Worm (Caenorhabditis elegans): Measurements from ENCODE around the gene ttr-43.

The ttr-43 gene

ce11 chrV:12540739-12541138, 49.8 kb downstream of the ttr-43 start, which contains the start of gene F45D3.2:
TSS of gene F45D3.2 (plus strand) at chrV:12541039.
- TF ChIP-seq ceh-40 (GFP tag; IDR thresholded peaks at IDR 0.05) = no peak
- TF ChIP-seq somi-1 (GFP tag; optimal IDR thresholded peaks at IDR 0.05) = no peak
- no peak for TF ChIP-seq Y67H2A.10 (GFP tag; conservative IDR thresholded peaks at IDR 0.05)
- TF ChIP-seq ztf-25 (GFP tag; IDR thresholded peaks at IDR 0.05) = no peak
- TF ChIP-seq rpc-1 (optimal IDR thresholded peaks at IDR 0.05) = no peak
- no peak for TF ChIP-seq rpc-1 (tag; optimal IDR thresholded peaks at IDR 0.05)
- no peak for TF ChIP-seq B0019.2 (GFP tag; conservative IDR thresholded peaks at IDR 0.05)
- no peak for TF ChIP-seq dpl-1 (GFP tag; optimal IDR thresholded peaks at IDR 0.05)
- no peak for TF ChIP-seq efl-1 (GFP tag; optimal IDR thresholded peaks at IDR 0.05)
- TF ChIP-seq zfh-2 (GFP tag; conservative IDR thresholded peaks at IDR 0.05) = no peak
- TF ChIP-seq ztf-26 (tag; optimal IDR thresholded peaks at IDR 0.05) = no peak
- no peak for TF ChIP-seq hlh-12 (tag; optimal IDR thresholded peaks at IDR 0.05)
- TF ChIP-seq lsl-1 (GFP tag; optimal IDR thresholded peaks at IDR 0.05) = no peak
- TF ChIP-seq ceh-79 (tag; optimal IDR thresholded peaks at IDR 0.05) = no peak
- no peak for TF ChIP-seq aptf-2 (GFP tag; conservative IDR thresholded peaks at IDR 0.05)
- no peak for TF ChIP-seq ama-1 (optimal IDR thresholded peaks at IDR 0.05)
- TF ChIP-seq ama-1 (GFP tag; optimal IDR thresholded peaks at IDR 0.05) = no peak
- no peak for TF ChIP-seq F52B5.7 (tag; optimal IDR thresholded peaks at IDR 0.05)
- no peak for TF ChIP-seq nfya-1 (tag; optimal IDR thresholded peaks at IDR 0.05; ENCODE audit: borderline replicate concordance, insufficient read depth)
- no peak for TF ChIP-seq Y53F4B.3 (GFP tag; IDR thresholded peaks at IDR 0.05)
- no peak for TF ChIP-seq Y95B8A.8 (GFP tag; IDR thresholded peaks at IDR 0.05)
- TF ChIP-seq madf-3 (GFP tag; IDR thresholded peaks at IDR 0.05) = no peak

DNA sequence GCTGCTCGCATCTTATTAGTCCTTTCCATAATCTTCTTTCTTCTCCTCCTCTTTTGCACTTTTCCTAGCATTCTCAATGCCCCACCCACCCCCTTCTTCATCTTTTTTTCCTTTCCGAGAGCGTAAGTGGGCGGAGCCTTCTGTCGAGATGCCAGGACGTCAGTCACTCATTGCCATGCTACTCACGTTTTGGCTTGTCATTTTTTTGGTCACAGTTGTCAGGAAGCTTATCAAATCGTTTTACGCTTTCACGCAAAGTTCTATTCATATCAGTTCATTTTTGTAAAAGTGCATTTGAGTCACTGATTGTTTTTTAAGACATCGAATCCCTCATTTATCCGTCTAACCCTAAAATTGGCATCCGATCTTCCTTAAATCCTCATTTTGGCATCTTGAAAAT, 50.5 kb downstream of the ttr-43 start:
- TF ChIP-seq zim-3 (tag; optimal IDR thresholded peaks at IDR 0.05) (no peak), ZK185.1 (tag; optimal IDR thresholded peaks at IDR 0.05; ENCODE audit: poor library complexity, severe bottlenecking) (peak; percentile 13), nhr-80 (tag; optimal IDR thresholded peaks at IDR 0.05) (peak; percentile 23)

All from whole organism, young adult.